Fruit fly (Drosophila melanogaster) whole organism, embryonic: Measurements from ENCODE around the gene CG11843.

Experiments
- ATbp ChIP-seq: fragments of 200-800 bp; sonication (Bioruptor generic); optimal IDR thresholded peaks from 2 replicates; lab custom pipeline; 2017; ENCODE audit warnings: missing biosample characterization, mild to moderate bottlenecking, missing genetic modification characterization, missing genetic modification reagents
- B-H2 ChIP-seq: fragments of 200-800 bp; sonication (Bioruptor generic); optimal IDR thresholded peaks from 2 replicates; lab custom pipeline; 2018; ENCODE audit warnings: missing biosample characterization, mild to moderate bottlenecking, missing genetic modification characterization
- CG10209 ChIP-seq: fragments of 200-800 bp; sonication (Bioruptor generic); optimal IDR thresholded peaks from 3 replicates; lab custom pipeline; 2017; ENCODE audit warnings: missing biosample characterization, mild to moderate bottlenecking, missing genetic modification characterization, missing genetic modification reagents
- CG10267 ChIP-seq: fragments of 200-800 bp; sonication (Bioruptor generic); optimal IDR thresholded peaks from 2 replicates; lab custom pipeline; 2018; ENCODE audit warnings: missing biosample characterization, mild to moderate bottlenecking, missing genetic modification characterization, moderate library complexity
- CG12236 ChIP-seq: fragments of 200-800 bp; sonication (Bioruptor generic); optimal IDR thresholded peaks from 2 replicates; lab custom pipeline; 2016; ENCODE audit warnings: missing biosample characterization, missing genetic modification characterization
- CG12769 ChIP-seq: fragments of 200-800 bp; sonication (Bioruptor generic); optimal IDR thresholded peaks from 2 replicates; lab custom pipeline; 2019; ENCODE audit warnings: missing biosample characterization, mild to moderate bottlenecking, missing genetic modification characterization, moderate library complexity
- CG17829 ChIP-seq: fragments of 200-800 bp; optimal IDR thresholded peaks from 2 replicates; lab custom pipeline; 2019; ENCODE audit warnings: missing biosample characterization, mild to moderate bottlenecking, missing genetic modification characterization, moderate library complexity
- CG18011 ChIP-seq: fragments of 200-800 bp; sonication (Bioruptor generic); optimal IDR thresholded peaks from 2 replicates; lab custom pipeline; 2017; ENCODE audit warnings: missing biosample characterization, missing genetic modification characterization, mild to moderate bottlenecking, moderate library complexity, missing genotype
- CG18599 ChIP-seq: fragments of 200-800 bp; sonication (Bioruptor generic); optimal IDR thresholded peaks from 3 replicates; lab custom pipeline; 2017; ENCODE audit warnings: missing biosample characterization, missing genetic modification characterization, mild to moderate bottlenecking, moderate library complexity, missing genetic modification reagents
- CG2678 ChIP-seq: fragments of 200-800 bp; sonication (Bioruptor generic); optimal IDR thresholded peaks from 3 replicates; lab custom pipeline; 2019; ENCODE audit warnings: missing biosample characterization, mild to moderate bottlenecking, missing genetic modification characterization, moderate library complexity
- CG34224 ChIP-seq: fragments of 200-800 bp; sonication (Bioruptor generic); IDR thresholded peaks from 3 replicates; pipeline ENCODE4 v1.3.6; 2022; ENCODE audit warnings: missing biosample characterization, missing genetic modification characterization; ENCODE audit not compliant: partially characterized antibody
- CG4404 ChIP-seq: fragments of 200-800 bp; sonication (Bioruptor generic); IDR thresholded peaks from 2 replicates; pipeline ENCODE4 v1.3.6; 2022; ENCODE audit warnings: missing biosample characterization, missing genetic modification characterization
- CG4707 ChIP-seq: fragments of 200-800 bp; sonication (Bioruptor generic); optimal IDR thresholded peaks from 2 replicates; lab custom pipeline; 2018; ENCODE audit warnings: missing biosample characterization, mild to moderate bottlenecking, missing genetic modification characterization, moderate library complexity
- CG5180 ChIP-seq: fragments of 200-800 bp; sonication (Bioruptor generic); optimal IDR thresholded peaks from 3 replicates; lab custom pipeline; 2017; ENCODE audit warnings: missing biosample characterization, missing genetic modification characterization, mild to moderate bottlenecking, moderate library complexity, missing genetic modification reagents
- CG6272 ChIP-seq: fragments of 200-800 bp; sonication (Bioruptor generic); IDR thresholded peaks from 2 replicates; pipeline ENCODE4 v1.3.6; 2022; ENCODE audit warnings: missing biosample characterization, missing genetic modification characterization
- CG6765 ChIP-seq: fragments of 200-800 bp; sonication (Bioruptor generic); optimal IDR thresholded peaks from 3 replicates; lab custom pipeline; 2017; ENCODE audit warnings: missing biosample characterization, mild to moderate bottlenecking, missing genetic modification characterization
- CG7786 ChIP-seq: fragments of 200-800 bp; sonication (Bioruptor generic); optimal IDR thresholded peaks from 2 replicates; lab custom pipeline; 2016; ENCODE audit warnings: missing biosample characterization, missing genetic modification characterization
- CG9876 ChIP-seq: fragments of 200-800 bp; sonication (Bioruptor generic); optimal IDR thresholded peaks from 2 replicates; lab custom pipeline; 2016; ENCODE audit warnings: missing biosample characterization, missing genetic modification characterization
- Deaf1 ChIP-seq: fragments of 200-800 bp; optimal IDR thresholded peaks from 3 replicates; lab custom pipeline; 2019; ENCODE audit warnings: missing biosample characterization, mild to moderate bottlenecking, missing genetic modification characterization, moderate library complexity
- HLH54F ChIP-seq: fragments of 200-800 bp; sonication (Bioruptor generic); optimal IDR thresholded peaks from 3 replicates; lab custom pipeline; 2016; ENCODE audit warnings: missing biosample characterization, missing genetic modification characterization
- Hand ChIP-seq: fragments of 200-800 bp; sonication (Bioruptor generic); optimal IDR thresholded peaks from 2 replicates; lab custom pipeline; 2017; ENCODE audit warnings: mild to moderate bottlenecking, missing biosample characterization, missing genetic modification reagents, missing genetic modification characterization
- Hmx ChIP-seq: fragments of 200-800 bp; sonication (Bioruptor generic); optimal IDR thresholded peaks from 2 replicates; lab custom pipeline; 2016; ENCODE audit warnings: missing biosample characterization, missing genetic modification characterization
- Jarid2 ChIP-seq: fragments of 200-800 bp; sonication (Bioruptor generic); optimal IDR thresholded peaks from 3 replicates; lab custom pipeline; 2017; ENCODE audit warnings: mild to moderate bottlenecking, missing biosample characterization, missing genetic modification reagents, missing genetic modification characterization
- Lhr ChIP-seq: fragments of 200-800 bp; sonication (Bioruptor generic); optimal IDR thresholded peaks from 3 replicates; lab custom pipeline; 2017; ENCODE audit warnings: mild to moderate bottlenecking, missing biosample characterization, missing genetic modification reagents, missing genetic modification characterization
- Lim3 ChIP-seq: fragments of 200-800 bp; sonication (Bioruptor generic); IDR thresholded peaks from 2 replicates; pipeline ENCODE4 v1.3.6; 2022; ENCODE audit warnings: missing biosample characterization, missing genetic modification characterization
- MESR4 ChIP-seq: fragments of 200-800 bp; sonication (Bioruptor generic); optimal IDR thresholded peaks from 2 replicates; lab custom pipeline; 2018; ENCODE audit warnings: missing biosample characterization, mild to moderate bottlenecking, missing genetic modification characterization, moderate library complexity
- Max ChIP-seq: fragments of 200-800 bp; sonication (Bioruptor generic); optimal IDR thresholded peaks from 2 replicates; lab custom pipeline; 2016; ENCODE audit warnings: missing biosample characterization, mild to moderate bottlenecking, missing genetic modification characterization
- Myb ChIP-seq: fragments of 200-800 bp; sonication (Bioruptor generic); optimal IDR thresholded peaks from 2 replicates; lab custom pipeline; 2016; ENCODE audit warnings: missing biosample characterization, missing genetic modification characterization
- Sox100B ChIP-seq: fragments of 200-800 bp; sonication (Bioruptor generic); optimal IDR thresholded peaks from 3 replicates; lab custom pipeline; 2018; ENCODE audit warnings: missing biosample characterization, mild to moderate bottlenecking, missing genetic modification characterization
- ab ChIP-seq: fragments of 200-800 bp; sonication (Bioruptor generic); optimal IDR thresholded peaks from 2 replicates; lab custom pipeline; 2016; ENCODE audit warnings: missing biosample characterization, missing genetic modification characterization
- ato ChIP-seq: fragments of 200-800 bp; sonication (Bioruptor generic); IDR thresholded peaks from 2 replicates; pipeline ENCODE4 v1.3.6; 2022; ENCODE audit warnings: missing biosample characterization, missing genetic modification characterization; ENCODE audit not compliant: partially characterized antibody
- bigmax ChIP-seq: fragments of 200-800 bp; sonication (Bioruptor generic); optimal IDR thresholded peaks from 2 replicates; lab custom pipeline; 2018; ENCODE audit warnings: missing biosample characterization, mild to moderate bottlenecking, missing genetic modification characterization
- cwo ChIP-seq: fragments of 200-800 bp; sonication (Bioruptor generic); optimal IDR thresholded peaks from 3 replicates; lab custom pipeline; 2017; ENCODE audit warnings: missing biosample characterization, missing genetic modification characterization, mild to moderate bottlenecking, moderate library complexity, missing genetic modification reagents
- da ChIP-seq: fragments of 200-800 bp; sonication (Bioruptor generic); optimal IDR thresholded peaks from 2 replicates; lab custom pipeline; 2016; ENCODE audit warnings: missing biosample characterization, missing genetic modification characterization
- dan ChIP-seq: fragments of 200-800 bp; sonication (Bioruptor generic); IDR thresholded peaks from 2 replicates; pipeline ENCODE4 v1.3.6; 2022; ENCODE audit warnings: missing biosample characterization, missing genetic modification characterization
- dmrt11E ChIP-seq: fragments of 200-800 bp; sonication (Bioruptor generic); optimal IDR thresholded peaks from 3 replicates; lab custom pipeline; 2018; ENCODE audit warnings: missing biosample characterization, mild to moderate bottlenecking, missing genetic modification characterization, moderate library complexity
- en ChIP-seq: fragments of 200-800 bp; sonication (Bioruptor generic); optimal IDR thresholded peaks from 2 replicates; lab custom pipeline; 2016; ENCODE audit warnings: missing biosample characterization, missing genetic modification characterization
- gsb ChIP-seq: fragments of 200-800 bp; sonication (Bioruptor generic); IDR thresholded peaks from 2 replicates; pipeline ENCODE4 v1.3.6; 2022; ENCODE audit warnings: missing biosample characterization, missing genetic modification characterization
- mirr ChIP-seq: fragments of 200-800 bp; sonication (Bioruptor generic); optimal IDR thresholded peaks from 3 replicates; lab custom pipeline; 2018; ENCODE audit warnings: missing biosample characterization, mild to moderate bottlenecking, missing genetic modification characterization
- onecut ChIP-seq: fragments of 200-800 bp; sonication (Bioruptor generic); IDR thresholded peaks from 2 replicates; pipeline ENCODE4 v1.3.6; 2022; ENCODE audit warnings: missing biosample characterization, missing genetic modification characterization
- pho ChIP-seq: fragments of 200-800 bp; sonication (Bioruptor generic); optimal IDR thresholded peaks from 2 replicates; lab custom pipeline; 2016; ENCODE audit warnings: missing biosample characterization, missing genetic modification characterization
- pita ChIP-seq: fragments of 200-800 bp; sonication (Bioruptor generic); optimal IDR thresholded peaks from 2 replicates; lab custom pipeline; 2017; ENCODE audit warnings: missing biosample characterization, mild to moderate bottlenecking, missing genetic modification characterization
- pros ChIP-seq: fragments of 200-800 bp; sonication (Bioruptor generic); optimal IDR thresholded peaks from 3 replicates; lab custom pipeline; 2019; ENCODE audit warnings: missing biosample characterization, mild to moderate bottlenecking, missing genetic modification characterization, moderate library complexity
- row ChIP-seq: fragments of 200-800 bp; sonication (Bioruptor generic); IDR thresholded peaks from 3 replicates; pipeline ENCODE4 v1.3.6; 2022; ENCODE audit warnings: missing biosample characterization, missing genetic modification characterization
- scrt ChIP-seq: fragments of 200-800 bp; sonication (Bioruptor generic); optimal IDR thresholded peaks from 2 replicates; lab custom pipeline; 2018; ENCODE audit warnings: missing biosample characterization, mild to moderate bottlenecking, missing genetic modification characterization, moderate library complexity
- sens-2 ChIP-seq: fragments of 200-800 bp; sonication (Bioruptor generic); IDR thresholded peaks from 2 replicates; pipeline ENCODE4 v1.3.6; 2022; ENCODE audit warnings: missing biosample characterization, missing genetic modification characterization
- sim ChIP-seq: fragments of 200-800 bp; sonication (Bioruptor generic); IDR thresholded peaks from 2 replicates; pipeline ENCODE4 v1.3.6; 2022; ENCODE audit warnings: missing biosample characterization, missing genetic modification characterization
- slbo ChIP-seq: fragments of 200-800 bp; sonication (Bioruptor generic); IDR thresholded peaks from 2 replicates; pipeline ENCODE4 v1.3.6; 2022; ENCODE audit warnings: missing biosample characterization, missing genetic modification characterization
- tna ChIP-seq: fragments of 200-800 bp; sonication (Bioruptor generic); IDR thresholded peaks from 2 replicates; pipeline ENCODE4 v1.3.6; 2022; ENCODE audit warnings: missing biosample characterization, missing genetic modification characterization; ENCODE audit not compliant: partially characterized antibody

The CG11843 gene

DNA sequence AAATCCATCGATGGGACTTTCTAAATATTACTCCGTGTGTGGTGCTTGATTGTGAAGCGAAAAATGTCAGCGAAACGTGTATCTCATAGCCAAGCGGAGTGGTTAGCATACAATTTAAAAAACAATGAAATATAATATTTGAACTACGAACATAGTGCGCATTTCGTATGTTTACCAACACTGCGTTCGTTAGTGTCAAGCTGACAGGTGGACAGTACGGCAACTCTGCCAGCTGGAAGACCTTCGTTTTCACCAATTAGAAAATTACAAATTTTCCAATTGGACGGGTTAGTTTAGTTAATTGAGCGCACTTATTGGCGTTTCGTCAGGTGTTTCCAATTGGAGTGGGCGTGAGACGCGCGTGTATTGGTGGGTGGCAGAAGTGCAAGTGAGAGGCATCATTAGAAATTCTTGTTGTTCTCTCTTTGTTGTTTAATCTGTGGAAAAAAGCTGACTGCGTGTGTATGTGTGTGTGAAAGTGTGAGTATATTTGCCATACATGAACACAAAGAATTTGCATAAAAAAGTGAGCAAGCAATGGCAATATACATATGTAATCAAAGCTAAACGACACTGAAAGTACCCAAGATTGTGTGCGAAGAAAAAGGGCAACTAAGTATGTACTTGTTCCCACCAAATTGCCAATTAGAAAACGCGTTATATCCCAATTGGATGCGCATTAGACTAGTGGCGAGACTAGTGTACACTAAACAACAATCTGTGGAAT lies 14.3 kb upstream of the CG11843 start (continued):
- peak; percentile 17 for TF ChIP-seq dmrt11E
- TF ChIP-seq cwo, result no peak
- TF ChIP-seq CG10209 (GFP tag; lab: Kevin White, UChicago), result peak; percentile 21
- TF ChIP-seq tna (GFP tag; lab: Robert Waterston, UW), result no peak
- no peak for TF ChIP-seq CG4707 (GFP tag; lab: Kevin White, UChicago)
- TF ChIP-seq ab (GFP tag; lab: Kevin White, UChicago), result peak; percentile 26
- peak; percentile 32 for TF ChIP-seq scrt (GFP tag; lab: Kevin White, UChicago)
- TF ChIP-seq Deaf1 (tag; lab: Kevin White, UChicago), result no peak
- TF ChIP-seq Lhr (GFP tag; lab: Kevin White, UChicago), result peak; percentile 34
- TF ChIP-seq CG12236 (GFP tag; lab: Kevin White, UChicago), result no peak
- TF ChIP-seq Myb (GFP tag; lab: Kevin White, UChicago), result peak; percentile 10
- TF ChIP-seq B-H2, result peak; percentile 65
- no peak for TF ChIP-seq onecut (GFP tag; lab: Robert Waterston, UW)
- no peak for TF ChIP-seq CG4404
- no peak for TF ChIP-seq ato (GFP tag; lab: Robert Waterston, UW)
- peak; percentile 56 for TF ChIP-seq CG12769 (tag; lab: Kevin White, UChicago)
- TF ChIP-seq pros, result no peak
- TF ChIP-seq CG6272 (GFP tag; lab: Robert Waterston, UW), result no peak
- TF ChIP-seq CG17829 (tag; lab: Kevin White, UChicago), result peak; percentile 19
- TF ChIP-seq CG18599 (GFP tag; lab: Kevin White, UChicago), result peak; percentile 43
- peak; percentile 55 for TF ChIP-seq HLH54F (GFP tag; lab: Kevin White, UChicago)
- TF ChIP-seq ATbp (GFP tag; lab: Kevin White, UChicago), result no peak
- no peak for TF ChIP-seq CG5180 (GFP tag; lab: Kevin White, UChicago)
- TF ChIP-seq row, result peak; percentile 48; the same call in 2 of the 3 replicates
- TF ChIP-seq en (GFP tag; lab: Kevin White, UChicago), result peak; percentile 9
- TF ChIP-seq CG7786 (GFP tag; lab: Kevin White, UChicago), result peak; percentile 12
- TF ChIP-seq dan, result no peak
- peak; percentile 46 for TF ChIP-seq Max (GFP tag; lab: Kevin White, UChicago)
- TF ChIP-seq CG34224 (GFP tag; lab: Robert Waterston, UW), result peak; percentile 8; the same call in 1 of the 3 replicates
- no peak for TF ChIP-seq Lim3 (GFP tag; lab: Robert Waterston, UW)
- no peak for TF ChIP-seq mirr
- peak; percentile 24 for TF ChIP-seq CG2678 (tag; lab: Kevin White, UChicago)
- TF ChIP-seq Hmx, result peak; percentile 16
- TF ChIP-seq Hand (GFP tag; lab: Kevin White, UChicago), result no peak
- TF ChIP-seq Jarid2 (GFP tag; lab: Kevin White, UChicago), result no peak
- TF ChIP-seq sens-2, result no peak
- TF ChIP-seq da (GFP tag; lab: Kevin White, UChicago), result no peak
- no peak for TF ChIP-seq gsb
- TF ChIP-seq slbo (GFP tag; lab: Robert Waterston, UW), result peak; percentile 43
- peak; percentile 6 for TF ChIP-seq CG9876 (GFP tag; lab: Kevin White, UChicago)
- no peak for TF ChIP-seq Sox100B (GFP tag; lab: Kevin White, UChicago)
- peak; percentile 26 for TF ChIP-seq MESR4 (GFP tag; lab: Kevin White, UChicago)
- TF ChIP-seq pita, result no peak
- peak; percentile 44 for TF ChIP-seq pho (GFP tag; lab: Kevin White, UChicago)
- peak; percentile 12 for TF ChIP-seq CG6765 (GFP tag; lab: Kevin White, UChicago)
- peak; percentile 85 for TF ChIP-seq CG10267 (tag; lab: Kevin White, UChicago)
- TF ChIP-seq bigmax (GFP tag; lab: Kevin White, UChicago), result no peak
- TF ChIP-seq CG18011 (GFP tag; lab: Kevin White, UChicago), result peak; percentile 38
- no peak for TF ChIP-seq sim (GFP tag; lab: Robert Waterston, UW)
